Fruit fly (Drosophila melanogaster) whole organism, prepupa: ENCODE data around the gene CG42579.
A peak's percentile ranks its signal among the peaks of the same experiment; 100 is the strongest.

Experiments used
- Blimp-1 ChIP-seq: fragments of 200-800 bp; sonication (Bioruptor generic); optimal IDR thresholded peaks from 3 replicates; lab custom pipeline; 2017; ENCODE audit warnings: missing biosample characterization, missing genetic modification characterization, mild to moderate bottlenecking, moderate library complexity, missing genetic modification reagents
- CG10631 ChIP-seq: fragments of 200-800 bp; sonication (Bioruptor generic); optimal IDR thresholded peaks from 2 replicates; lab custom pipeline; 2016; ENCODE audit warnings: missing biosample characterization, missing genetic modification characterization
- CG10669 ChIP-seq: fragments of 200-800 bp; sonication (Bioruptor generic); optimal IDR thresholded peaks from 3 replicates; lab custom pipeline; 2018; ENCODE audit warnings: missing biosample characterization, mild to moderate bottlenecking, missing genetic modification characterization, moderate library complexity
- CG11294 ChIP-seq: fragments of 200-800 bp; sonication (Bioruptor generic); IDR thresholded peaks from 2 replicates; pipeline ENCODE4 v1.3.6; 2022; ENCODE audit warnings: missing biosample characterization, missing genetic modification characterization
- CG11902 ChIP-seq: fragments of 200-800 bp; sonication (Bioruptor generic); optimal IDR thresholded peaks from 3 replicates; lab custom pipeline; 2016; ENCODE audit warnings: missing biosample characterization, missing genetic modification characterization
- CG15336 ChIP-seq: fragments of 200-800 bp; sonication (Bioruptor generic); IDR thresholded peaks from 2 replicates; pipeline ENCODE4 v1.3.6; 2022; ENCODE audit warnings: missing biosample characterization, missing genetic modification characterization
- CG1621 ChIP-seq: fragments of 200-800 bp; sonication (Bioruptor generic); optimal IDR thresholded peaks from 3 replicates; lab custom pipeline; 2018; ENCODE audit warnings: missing biosample characterization, mild to moderate bottlenecking, missing genetic modification characterization
- CG16779 ChIP-seq: fragments of 200-800 bp; sonication (Bioruptor generic); optimal IDR thresholded peaks from 3 replicates; lab custom pipeline; 2017; ENCODE audit warnings: missing biosample characterization, mild to moderate bottlenecking, missing genetic modification characterization
- CG31627 ChIP-seq: fragments of 200-800 bp; sonication (Bioruptor generic); optimal IDR thresholded peaks from 3 replicates; lab custom pipeline; 2016; ENCODE audit warnings: missing biosample characterization, missing genetic modification characterization
- CG32006 ChIP-seq: fragments of 200-800 bp; sonication (Bioruptor generic); optimal IDR thresholded peaks from 3 replicates; lab custom pipeline; 2017; ENCODE audit warnings: missing biosample characterization, mild to moderate bottlenecking, missing genetic modification characterization
- CG3919 ChIP-seq: fragments of 200-800 bp; sonication (Bioruptor generic); optimal IDR thresholded peaks from 3 replicates; lab custom pipeline; 2016; ENCODE audit warnings: missing biosample characterization, missing genetic modification characterization
- CG4318 ChIP-seq: fragments of 200-800 bp; sonication (Bioruptor generic); optimal IDR thresholded peaks from 3 replicates; lab custom pipeline; 2017; ENCODE audit warnings: missing biosample characterization, mild to moderate bottlenecking, missing genetic modification characterization
- CG6163 ChIP-seq: fragments of 200-800 bp; sonication (Bioruptor generic); IDR thresholded peaks from 3 replicates; pipeline ENCODE4 v1.3.6; 2022; ENCODE audit warnings: missing biosample characterization, missing genetic modification characterization
- CG6276 ChIP-seq: fragments of 200-800 bp; sonication (Bioruptor generic); optimal IDR thresholded peaks from 2 replicates; lab custom pipeline; 2017; ENCODE audit warnings: missing biosample characterization, mild to moderate bottlenecking, missing genetic modification characterization
- CG6854 ChIP-seq: fragments of 200-800 bp; sonication (Bioruptor generic); optimal IDR thresholded peaks from 2 replicates; lab custom pipeline; 2017; ENCODE audit warnings: missing biosample characterization, mild to moderate bottlenecking, missing genetic modification characterization
- CG7368 ChIP-seq: fragments of 200-800 bp; sonication (Bioruptor generic); optimal IDR thresholded peaks from 3 replicates; lab custom pipeline; 2016; ENCODE audit warnings: missing biosample characterization, missing genetic modification characterization
- CG8119 ChIP-seq: fragments of 200-800 bp; sonication (Bioruptor generic); IDR thresholded peaks from 3 replicates; pipeline ENCODE4 v1.3.6; 2022; ENCODE audit warnings: missing biosample characterization, missing genetic modification characterization
- Eip75B ChIP-seq: fragments of 200-800 bp; sonication (Bioruptor generic); optimal IDR thresholded peaks from 3 replicates; lab custom pipeline; 2016; ENCODE audit warnings: missing biosample characterization, missing genetic modification characterization
- Eip78C ChIP-seq: fragments of 200-800 bp; sonication (Bioruptor generic); peaks from one replicate; lab custom pipeline; 2016; ENCODE audit warnings: missing biosample characterization, missing genetic modification characterization
- Ets96B ChIP-seq: fragments of 200-800 bp; optimal IDR thresholded peaks from 2 replicates; lab custom pipeline; 2019; ENCODE audit warnings: missing biosample characterization, mild to moderate bottlenecking, missing genetic modification characterization, moderate library complexity
- Gug ChIP-seq: fragments of 200-800 bp; sonication (Bioruptor generic); IDR thresholded peaks from 2 replicates; pipeline ENCODE4 v1.3.6; 2022; ENCODE audit warnings: missing biosample characterization, missing genetic modification characterization
- Hr39 ChIP-seq: fragments of 200-800 bp; sonication (Bioruptor generic); optimal IDR thresholded peaks from 2 replicates; lab custom pipeline; 2016; ENCODE audit warnings: missing biosample characterization, missing genetic modification characterization
- Hr4 ChIP-seq: fragments of 200-800 bp; sonication (Bioruptor generic); optimal IDR thresholded peaks from 3 replicates; lab custom pipeline; 2016; ENCODE audit warnings: missing biosample characterization, missing genetic modification characterization
- Lpt ChIP-seq: fragments of 200-800 bp; sonication (Bioruptor generic); optimal IDR thresholded peaks from 3 replicates; lab custom pipeline; 2016; ENCODE audit warnings: missing biosample characterization, missing genetic modification characterization
- Met ChIP-seq: fragments of 200-800 bp; sonication (Bioruptor generic); optimal IDR thresholded peaks from 3 replicates; lab custom pipeline; 2016; ENCODE audit warnings: missing biosample characterization, missing genetic modification characterization
- OdsH ChIP-seq: fragments of 200-800 bp; sonication (Bioruptor generic); optimal IDR thresholded peaks from 3 replicates; lab custom pipeline; 2016; ENCODE audit warnings: missing biosample characterization, missing genetic modification characterization
- Sox15 ChIP-seq: fragments of 200-800 bp; sonication (Bioruptor generic); optimal IDR thresholded peaks from 3 replicates; lab custom pipeline; 2016; ENCODE audit warnings: missing biosample characterization, missing genetic modification characterization
- achi ChIP-seq: fragments of 200-800 bp; sonication (Bioruptor generic); optimal IDR thresholded peaks from 3 replicates; lab custom pipeline; 2016; ENCODE audit warnings: missing biosample characterization, missing genetic modification characterization
- acj6 ChIP-seq: fragments of 200-800 bp; sonication (Bioruptor generic); optimal IDR thresholded peaks from 3 replicates; lab custom pipeline; 2016; ENCODE audit warnings: missing biosample characterization, missing genetic modification characterization
- dsx ChIP-seq: fragments of 200-800 bp; optimal IDR thresholded peaks from 3 replicates; lab custom pipeline; 2019; ENCODE audit warnings: missing biosample characterization, mild to moderate bottlenecking, missing genetic modification characterization, moderate library complexity; ENCODE audit not compliant: poor library complexity, severe bottlenecking
- eg ChIP-seq: fragments of 200-800 bp; sonication (Bioruptor generic); IDR thresholded peaks from 3 replicates; pipeline ENCODE4 v1.3.6; 2022; ENCODE audit warnings: missing biosample characterization, missing genetic modification characterization
- fd59A ChIP-seq: fragments of 200-800 bp; sonication (Bioruptor generic); optimal IDR thresholded peaks from 2 replicates; lab custom pipeline; 2017; ENCODE audit warnings: missing biosample characterization, mild to moderate bottlenecking, missing genetic modification characterization, missing genetic modification reagents
- fd85E ChIP-seq: fragments of 200-800 bp; sonication (Bioruptor generic); optimal IDR thresholded peaks from 3 replicates; lab custom pipeline; 2016; ENCODE audit warnings: missing biosample characterization, missing genetic modification characterization
- lz ChIP-seq: fragments of 200-800 bp; sonication (Bioruptor generic); optimal IDR thresholded peaks from 3 replicates; lab custom pipeline; 2016; ENCODE audit warnings: missing biosample characterization, missing genetic modification characterization
- salr ChIP-seq, 2 experiments: fragments of 200-800 bp; sonication (Bioruptor generic); optimal IDR thresholded peaks; 3 replicates each; lab custom pipeline; 2016 to 2018; ENCODE audit warnings: missing biosample characterization in 2 of 2, missing genetic modification characterization in 2 of 2, mild to moderate bottlenecking in 1 of 2
- spab ChIP-seq: fragments of 200-800 bp; sonication (Bioruptor generic); optimal IDR thresholded peaks from 2 replicates; lab custom pipeline; 2017; ENCODE audit warnings: missing biosample characterization, mild to moderate bottlenecking, missing genetic modification characterization, missing genetic modification reagents
- ss ChIP-seq, 2 experiments: fragments of 200-800 bp; sonication (Bioruptor generic); optimal IDR thresholded peaks; 2 replicates in 1 of 2; 3 replicates in 1 of 2; lab custom pipeline; 2017 to 2018; ENCODE audit warnings: mild to moderate bottlenecking in 2 of 2, missing biosample characterization in 2 of 2, missing genetic modification characterization in 2 of 2, moderate library complexity in 1 of 2
- svp ChIP-seq: fragments of 200-800 bp; sonication (Bioruptor generic); peaks from one replicate; lab custom pipeline; 2016; ENCODE audit warnings: missing biosample characterization, missing genetic modification characterization
- vri ChIP-seq: fragments of 200-800 bp; sonication (Bioruptor generic); optimal IDR thresholded peaks from 3 replicates; lab custom pipeline; 2016; ENCODE audit warnings: missing biosample characterization, mild to moderate bottlenecking, missing genetic modification characterization

Gene CG42579

DNA sequence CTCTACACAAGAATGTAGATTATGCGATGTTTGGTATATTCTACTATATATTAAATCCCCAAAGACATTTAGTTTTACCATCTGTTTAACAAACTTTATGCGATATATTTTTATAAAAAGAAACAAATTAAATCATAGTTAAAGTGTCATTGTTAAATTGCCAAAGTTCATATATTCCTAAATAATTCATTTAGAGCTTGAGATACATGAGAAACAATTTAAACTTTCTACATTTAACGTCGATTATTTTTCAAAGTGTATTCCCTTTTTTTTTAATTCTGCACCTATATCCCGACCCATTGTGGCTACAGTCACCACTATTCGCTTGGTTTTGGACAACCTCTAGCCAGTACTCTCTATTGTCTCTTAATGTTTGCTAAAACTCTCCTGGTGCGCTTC is 37.4 kb upstream of the CG42579 start:
- TF ChIP-seq Met (GFP tag; lab: Kevin White, UChicago), result peak; percentile 17
- no peak for TF ChIP-seq CG6163
- TF ChIP-seq CG10631, result peak; percentile 36
- no peak for TF ChIP-seq CG31627
- peak in 1 of 2 experiments; percentile 12 for TF ChIP-seq salr (GFP tag; optimal IDR thresholded peaks at IDR 0.05; lab: Kevin White, UChicago)
- peak; percentile 35 for TF ChIP-seq Hr4 (GFP tag; lab: Kevin White, UChicago)
- peak; percentile 81 for TF ChIP-seq Eip78C
- TF ChIP-seq CG4318, result peak; percentile 19
- TF ChIP-seq OdsH (GFP tag; lab: Kevin White, UChicago), result peak; percentile 36
- TF ChIP-seq CG10669 (GFP tag; lab: Kevin White, UChicago), result no peak
- peak; percentile 25 for TF ChIP-seq CG32006 (GFP tag; lab: Kevin White, UChicago)
- TF ChIP-seq CG8119 (GFP tag; lab: Robert Waterston, UW), result no peak
- TF ChIP-seq CG7368 (GFP tag; lab: Kevin White, UChicago), result no peak
- no peak for TF ChIP-seq CG11902 (GFP tag; lab: Kevin White, UChicago)

DNA sequence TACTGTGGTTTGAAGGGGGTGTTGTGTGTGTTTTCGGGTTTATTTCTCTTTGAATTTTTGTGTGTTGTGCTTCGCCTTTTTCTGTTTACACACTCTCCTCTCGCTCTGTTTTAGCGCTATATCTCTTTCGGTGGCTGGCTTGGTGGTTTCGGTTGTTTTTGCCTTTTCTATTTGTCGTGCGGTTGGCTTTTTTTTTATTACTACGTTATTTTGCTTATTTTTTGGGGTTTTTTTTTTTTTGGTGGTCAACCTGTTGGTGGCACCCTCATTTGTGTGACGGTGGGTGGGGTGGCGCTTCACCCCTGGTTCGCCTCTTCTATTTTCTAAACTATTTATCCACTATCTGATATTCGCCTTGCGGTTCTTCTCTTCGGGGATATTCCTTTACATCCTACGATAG is 36.5 kb upstream of the CG42579 start:
- TF ChIP-seq Gug, result no peak
- TF ChIP-seq dsx (GFP tag; lab: Kevin White, UChicago), result no peak
- TF ChIP-seq spab (GFP tag; lab: Kevin White, UChicago), result no peak
- TF ChIP-seq CG32006 (GFP tag; lab: Kevin White, UChicago), result no peak
- no peak for TF ChIP-seq fd85E (GFP tag; lab: Kevin White, UChicago)
- TF ChIP-seq CG31627, result no peak
- peak; percentile 55 for TF ChIP-seq Eip78C
- peak; percentile 54; the same call in 2 of the 3 replicates for TF ChIP-seq CG6163
- no peak for TF ChIP-seq Lpt (GFP tag; lab: Kevin White, UChicago)
- TF ChIP-seq Met (GFP tag; lab: Kevin White, UChicago), result no peak
- no peak for TF ChIP-seq CG16779
- TF ChIP-seq Ets96B (tag; lab: Kevin White, UChicago), result no peak
- TF ChIP-seq Hr4 (GFP tag; lab: Kevin White, UChicago), result peak; percentile 18
- TF ChIP-seq ss (GFP tag; optimal IDR thresholded peaks at IDR 0.05; lab: Kevin White, UChicago), result no peak
- TF ChIP-seq acj6 (GFP tag; lab: Kevin White, UChicago), result no peak
- TF ChIP-seq CG8119 (GFP tag; lab: Robert Waterston, UW), result peak; percentile 79
- no peak for TF ChIP-seq CG3919
- peak; percentile 79 for TF ChIP-seq eg
- TF ChIP-seq CG6276 (GFP tag; lab: Kevin White, UChicago), result peak; percentile 65
- peak; percentile 65 for TF ChIP-seq CG15336 (GFP tag; lab: Robert Waterston, UW)

DNA sequence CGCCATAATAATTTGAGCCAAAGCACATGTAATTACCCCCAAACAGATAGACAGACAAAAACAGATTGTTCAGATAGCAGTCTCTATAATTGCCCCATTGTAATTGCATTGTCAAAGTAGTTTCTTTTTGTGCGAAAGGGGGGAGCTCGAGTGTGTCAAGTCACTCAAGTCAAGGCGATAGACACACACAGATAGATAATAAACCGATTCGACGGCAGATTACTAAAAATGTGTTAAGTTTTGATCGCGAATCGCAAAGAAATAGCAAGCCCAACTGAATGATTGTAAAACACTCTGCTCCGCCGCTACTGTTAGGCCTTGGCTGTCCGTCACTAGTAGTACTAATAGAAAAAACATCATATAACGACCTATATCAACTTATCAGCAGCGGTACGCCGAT is 34.8 kb upstream of the CG42579 start:
- TF ChIP-seq CG11294 (GFP tag; lab: Robert Waterston, UW), result no peak

DNA sequence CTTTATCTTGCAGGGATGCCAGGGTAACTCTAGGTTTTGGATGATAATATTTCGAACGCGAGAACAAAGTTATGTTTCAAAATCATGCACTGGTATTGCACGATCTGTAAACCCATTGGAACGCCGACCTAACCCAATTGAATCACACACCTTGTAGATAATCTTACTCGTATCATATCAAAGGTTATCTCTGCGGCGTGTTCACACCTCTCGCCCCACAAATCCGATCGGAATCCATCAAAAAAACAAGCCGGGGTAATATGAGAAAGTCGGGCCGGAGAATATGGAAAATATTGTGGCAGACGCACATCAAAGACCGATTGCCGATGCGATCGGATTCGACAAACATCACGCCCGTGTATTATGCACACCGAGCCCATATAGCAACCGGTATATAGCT is 32.3 kb upstream of the CG42579 start:
- TF ChIP-seq dsx (GFP tag; lab: Kevin White, UChicago) (no peak), svp (peak; percentile 96), Eip78C (peak; percentile 7), CG11902 (GFP tag; lab: Kevin White, UChicago) (no peak), vri (peak; percentile 5)

DNA sequence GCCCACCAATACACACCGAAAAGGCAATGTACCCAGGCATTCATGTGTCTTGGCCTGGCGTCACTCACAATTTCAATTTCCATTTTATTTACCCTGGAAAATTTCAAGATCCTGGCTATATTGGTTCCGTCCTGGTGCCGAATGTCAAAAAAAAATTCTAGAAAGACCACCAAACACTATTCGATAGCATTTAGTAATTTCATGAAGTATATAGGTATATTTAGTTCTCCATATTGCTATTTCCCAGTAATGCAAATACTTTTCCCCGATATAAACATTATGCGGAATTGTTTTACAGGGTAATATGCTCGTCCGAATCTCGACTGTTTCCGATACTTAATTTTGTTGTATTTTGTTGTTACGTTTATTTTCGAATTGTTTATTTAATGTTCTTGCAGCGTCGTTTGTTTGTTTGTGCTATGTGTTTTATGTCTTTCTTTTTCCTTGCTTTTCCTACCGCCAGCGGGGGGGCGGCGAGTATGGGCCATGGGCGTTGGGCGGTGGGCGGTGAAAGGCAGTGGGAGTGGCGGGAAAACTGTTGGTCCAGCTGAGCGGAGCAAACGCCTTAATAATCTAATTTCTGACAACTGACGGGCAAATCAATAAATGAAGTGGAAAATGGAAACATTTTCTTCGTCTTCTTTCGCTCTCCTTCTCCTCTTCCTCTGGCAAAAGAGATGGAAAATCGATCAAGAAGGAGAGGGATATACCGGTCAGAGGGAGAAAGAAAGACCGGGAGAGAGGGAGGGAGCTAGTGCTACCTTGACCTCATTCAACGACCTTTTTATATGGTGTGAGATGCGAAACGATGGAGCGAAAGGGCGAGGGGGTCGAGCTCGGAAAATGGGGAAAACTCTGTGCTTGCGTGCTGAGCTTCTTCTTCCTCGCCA is 31.4 kb upstream of the CG42579 start:
- TF ChIP-seq Sox15 (GFP tag; lab: Kevin White, UChicago), result peak; percentile 20
- TF ChIP-seq Met (GFP tag; lab: Kevin White, UChicago), result peak; percentile 72
- peak; percentile 9 for TF ChIP-seq CG6276 (GFP tag; lab: Kevin White, UChicago)
- peak; percentile 81 for TF ChIP-seq svp
- peak; percentile 49 for TF ChIP-seq achi (GFP tag; lab: Kevin White, UChicago)
- peak; percentile 74 for TF ChIP-seq Hr4 (GFP tag; lab: Kevin White, UChicago)
- peak; percentile 59 for TF ChIP-seq CG8119 (GFP tag; lab: Robert Waterston, UW)
- TF ChIP-seq Hr39 (GFP tag; lab: Kevin White, UChicago), result peak; percentile 73
- peak; percentile 64 for TF ChIP-seq lz (GFP tag; lab: Kevin White, UChicago)
- no peak for TF ChIP-seq CG6854
- TF ChIP-seq CG1621 (tag; lab: Kevin White, UChicago), result no peak
- peak; percentile 43; the same call in 1 of the 2 replicates for TF ChIP-seq CG11294 (GFP tag; lab: Robert Waterston, UW)
- TF ChIP-seq CG3919, result peak; percentile 42
- TF ChIP-seq Blimp-1 (GFP tag; lab: Kevin White, UChicago), result no peak
- TF ChIP-seq Eip75B (GFP tag; lab: Kevin White, UChicago), result peak; percentile 61
- TF ChIP-seq Ets96B (tag; lab: Kevin White, UChicago), result peak; percentile 7
- no peak for TF ChIP-seq Gug
- TF ChIP-seq eg, result peak; percentile 60; the same call in 2 of the 3 replicates
- TF ChIP-seq CG10669 (GFP tag; lab: Kevin White, UChicago), result peak; percentile 39
- TF ChIP-seq CG31627, result peak; percentile 68
- TF ChIP-seq fd59A, result no peak
- TF ChIP-seq OdsH (GFP tag; lab: Kevin White, UChicago), result peak; percentile 53
